Worm (Caenorhabditis elegans) whole organism, late embryonic: ENCODE data around the gene dcn-1.

Experiments used
- C08G9.2 ChIP-seq: sonication (generic microtip); optimal IDR thresholded peaks from 2 replicates; lab custom pipeline; 2016; ENCODE audit warnings: mild to moderate bottlenecking, missing genetic modification characterization, moderate library complexity, missing compliant biosample characterization
- K09A11.1 ChIP-seq: sonication (generic microtip); optimal IDR thresholded peaks from 2 replicates; lab custom pipeline; 2017; ENCODE audit warnings: antibody characterized with exemption, mild to moderate bottlenecking, missing genetic modification characterization, missing compliant biosample characterization; ENCODE audit not compliant: insufficient read depth
- ama-1 ChIP-seq: fragments of 150-350 bp; optimal IDR thresholded peaks from 2 replicates; lab custom pipeline; 2014
- ceh-31 ChIP-seq: sonication (generic microtip); optimal IDR thresholded peaks from 2 replicates; lab custom pipeline; 2016; ENCODE audit warnings: missing genetic modification characterization, missing compliant biosample characterization
- ceh-48 ChIP-seq: sonication (generic microtip); optimal IDR thresholded peaks from 2 replicates; lab custom pipeline; 2016; ENCODE audit warnings: missing genetic modification characterization, inconsistent platforms, missing compliant biosample characterization
- dmd-4 ChIP-seq: sonication (generic microtip); optimal IDR thresholded peaks from 2 replicates; lab custom pipeline; 2016; ENCODE audit warnings: borderline replicate concordance, missing genetic modification characterization, missing compliant biosample characterization
- hlh-8 ChIP-seq: sonication (generic microtip); optimal IDR thresholded peaks from 2 replicates; lab custom pipeline; 2016; ENCODE audit warnings: missing genotype, missing genetic modification characterization, missing compliant biosample characterization
- lin-11 ChIP-seq: fragments of 200-800 bp; sonication (Bioruptor generic); optimal IDR thresholded peaks from 2 replicates; lab custom pipeline; 2018; ENCODE audit warnings: mild to moderate bottlenecking, missing genetic modification characterization, missing compliant biosample characterization
- nhr-11 ChIP-seq: fragments of 150-350 bp; optimal IDR thresholded peaks from 2 replicates; lab custom pipeline; 2014; ENCODE audit warnings: missing biosample characterization, missing genetic modification characterization
- sox-2 ChIP-seq: fragments of 200-800 bp; sonication (Bioruptor generic); IDR thresholded peaks from 2 replicates; pipeline ENCODE4 v1.3.6; 2022; ENCODE audit warnings: missing genetic modification reagents, missing genetic modification characterization, missing compliant biosample characterization

DNA sequence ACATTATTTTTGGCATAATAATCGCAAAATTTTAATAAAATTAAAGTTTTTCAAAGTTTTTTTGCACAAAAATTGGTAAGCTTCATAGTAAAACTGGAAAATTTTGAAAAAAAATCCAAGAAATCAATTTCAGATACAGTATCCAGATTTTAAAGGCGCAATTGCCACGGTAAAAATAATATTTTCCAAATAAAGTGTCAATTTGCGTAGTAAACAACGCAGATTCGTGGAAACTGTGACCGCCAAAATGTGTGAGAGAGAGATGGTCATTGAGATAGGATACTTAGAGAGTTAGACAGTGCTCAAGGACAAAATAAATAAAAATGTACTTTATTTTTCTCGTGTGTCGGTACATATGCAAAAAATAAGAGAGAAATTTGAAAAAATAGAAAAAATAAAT is 10.9 kb upstream of the dcn-1 start:
- TF ChIP-seq ceh-48 (no peak), sox-2 (no peak), hlh-8 (tag; lab: Kevin White, UChicago) (no peak), C08G9.2 (tag; lab: Kevin White, UChicago) (no peak), dmd-4 (tag; lab: Kevin White, UChicago) (no peak), K09A11.1 (tag; lab: Kevin White, UChicago) (no peak), ceh-31 (no peak), ama-1 (lab: Kevin White, UChicago) (no peak), nhr-11 (tag; lab: Kevin White, UChicago) (no peak), lin-11 (tag; lab: Kevin White, UChicago) (no peak)
